Worm (Caenorhabditis elegans): ENCODE results near the gene Y54G2A.38.

DNA sequence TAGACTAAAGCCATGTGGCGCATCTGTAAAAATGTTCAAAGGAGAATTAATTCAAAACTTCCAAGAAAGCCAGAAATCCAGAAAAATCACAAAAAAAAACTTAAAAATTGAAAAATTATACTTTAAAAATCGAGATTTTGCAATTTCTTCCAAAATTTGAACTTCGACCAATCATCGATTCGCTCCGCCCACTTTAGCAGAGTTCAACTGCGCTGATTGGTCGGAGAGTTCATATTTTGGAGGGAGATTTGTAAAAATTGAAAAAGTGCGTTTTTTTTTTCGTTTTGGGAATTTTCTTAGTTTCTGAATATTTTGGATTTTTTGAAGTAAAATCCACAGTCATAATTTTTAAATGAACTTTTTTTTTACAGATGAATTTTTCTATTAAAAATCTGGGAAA lies 34.7 kb downstream of the Y54G2A.38 start:
- TF ChIP-seq ZK546.5 (tag; optimal IDR thresholded peaks at IDR 0.05) (no peak), unc-62 (GFP tag; optimal IDR thresholded peaks at IDR 0.05) (no peak)

Data from whole organism, L2 larva.